Worm (Caenorhabditis elegans) whole organism, late embryonic: Measurements from ENCODE around the gene Y55F3BL.6.

Source experiments
- K09A11.1 ChIP-seq: sonication (generic microtip); optimal IDR thresholded peaks from 2 replicates; lab custom pipeline; 2017; ENCODE audit warnings: antibody characterized with exemption, mild to moderate bottlenecking, missing genetic modification characterization, missing compliant biosample characterization; ENCODE audit not compliant: insufficient read depth
- Y22D7AL.16 ChIP-seq: sonication (generic microtip); optimal IDR thresholded peaks from 2 replicates; lab custom pipeline; 2016; ENCODE audit warnings: missing genetic modification characterization, missing compliant biosample characterization
- ceh-34 ChIP-seq: sonication (generic microtip); optimal IDR thresholded peaks from 2 replicates; lab custom pipeline; 2016; ENCODE audit warnings: mild to moderate bottlenecking, missing genetic modification characterization, missing compliant biosample characterization
- ceh-45 ChIP-seq: fragments of 200-800 bp; sonication (Bioruptor generic); IDR thresholded peaks from 2 replicates; pipeline ENCODE4 v1.3.6; 2022; ENCODE audit warnings: missing genetic modification reagents, missing genetic modification characterization, missing compliant biosample characterization
- elt-2 ChIP-seq: sonication (generic microtip); optimal IDR thresholded peaks from 2 replicates; lab custom pipeline; 2016; ENCODE audit warnings: missing genetic modification reagents, missing genetic modification characterization, missing compliant biosample characterization
- hlh-13 ChIP-seq: fragments of 200-800 bp; sonication (Bioruptor generic); optimal IDR thresholded peaks from 2 replicates; lab custom pipeline; 2018; ENCODE audit warnings: mild to moderate bottlenecking, missing genetic modification characterization, missing compliant biosample characterization
- lim-6 ChIP-seq: sonication (generic microtip); optimal IDR thresholded peaks from 2 replicates; lab custom pipeline; 2016; ENCODE audit warnings: missing genetic modification characterization, missing compliant biosample characterization
- nhr-11 ChIP-seq: fragments of 150-350 bp; optimal IDR thresholded peaks from 2 replicates; lab custom pipeline; 2014; ENCODE audit warnings: missing biosample characterization, missing genetic modification characterization
- npax-4 ChIP-seq: sonication (generic microtip); optimal IDR thresholded peaks from 2 replicates; lab custom pipeline; 2016; ENCODE audit warnings: missing genetic modification characterization, missing compliant biosample characterization
- odd-2 ChIP-seq: sonication (generic microtip); optimal IDR thresholded peaks from 2 replicates; lab custom pipeline; 2017; ENCODE audit warnings: antibody characterized with exemption, mild to moderate bottlenecking, missing genetic modification characterization, missing compliant biosample characterization
- rnt-1 ChIP-seq: sonication (generic microtip); optimal IDR thresholded peaks from 2 replicates; lab custom pipeline; 2016; ENCODE audit warnings: missing genetic modification characterization, missing compliant biosample characterization
- sox-2 ChIP-seq: fragments of 200-800 bp; sonication (Bioruptor generic); IDR thresholded peaks from 2 replicates; pipeline ENCODE4 v1.3.6; 2022; ENCODE audit warnings: missing genetic modification reagents, missing genetic modification characterization, missing compliant biosample characterization

DNA sequence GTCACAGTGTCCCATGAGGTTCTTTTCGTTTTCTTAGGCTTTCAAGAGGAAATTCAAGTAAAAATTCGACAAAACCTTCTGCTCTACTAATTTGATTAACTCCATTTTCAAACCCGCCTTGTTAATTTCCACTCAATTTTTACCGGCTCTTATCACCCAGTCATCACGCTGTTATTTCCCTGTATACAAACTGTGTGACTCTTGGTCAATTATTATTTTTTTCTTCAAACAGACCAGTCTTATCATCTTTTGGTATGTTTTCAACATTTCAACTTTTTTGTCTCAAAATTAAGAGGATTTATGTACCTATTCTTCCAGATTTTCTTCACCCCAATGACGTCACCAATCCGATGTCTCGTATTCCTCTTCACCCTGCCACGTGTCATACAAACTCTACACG lies 28.4 kb downstream of the Y55F3BL.6 start, which contains the start of gene ugt-52:
- no peak for TF ChIP-seq odd-2 (tag; lab: Kevin White, UChicago)
- TF ChIP-seq lim-6 (tag; lab: Kevin White, UChicago) = no peak
- TF ChIP-seq npax-4 (tag; lab: Kevin White, UChicago) = no peak
- TF ChIP-seq K09A11.1 (tag; lab: Kevin White, UChicago) = no peak
- no peak for TF ChIP-seq elt-2 (tag; lab: Kevin White, UChicago)
- TF ChIP-seq nhr-11 (tag; lab: Kevin White, UChicago) = no peak
- TF ChIP-seq hlh-13 (GFP tag; lab: Kevin White, UChicago) = no peak
- no peak for TF ChIP-seq rnt-1 (tag; lab: Kevin White, UChicago)
- TF ChIP-seq sox-2 (GFP tag; lab: Robert Waterston, UW) = no peak
- no peak for TF ChIP-seq ceh-34 (tag; lab: Kevin White, UChicago)
- no peak for TF ChIP-seq Y22D7AL.16 (tag; lab: Kevin White, UChicago)
- no peak for TF ChIP-seq ceh-45 (GFP tag; lab: Robert Waterston, UW)
